Worm (Caenorhabditis elegans) whole organism, young adult: ENCODE data around the gene F49E12.8.

Source experiments
- B0336.3 ChIP-seq: fragments of 200-800 bp; sonication (Bioruptor generic); IDR thresholded peaks from 2 replicates; pipeline ENCODE4 v1.3.6; 2022; ENCODE audit warnings: missing genetic modification characterization, missing compliant biosample characterization
- C06A6.2 ChIP-seq: fragments of 200-800 bp; sonication (Bioruptor generic); conservative IDR thresholded peaks from 2 replicates; pipeline ENCODE4 v1.3.6; 2022; ENCODE audit warnings: missing genetic modification characterization, missing compliant biosample characterization
- F22D6.2 ChIP-seq: sonication (generic microtip); optimal IDR thresholded peaks from 2 replicates; lab custom pipeline; 2016; ENCODE audit warnings: mild to moderate bottlenecking, missing genetic modification characterization, missing compliant biosample characterization
- F23B12.7 ChIP-seq: sonication (generic microtip); optimal IDR thresholded peaks from 2 replicates; lab custom pipeline; 2017; ENCODE audit warnings: missing genetic modification characterization, mild to moderate bottlenecking, missing compliant biosample characterization, antibody characterized with exemption, moderate library complexity; ENCODE audit not compliant: insufficient read depth
- K12H6.12 ChIP-seq: fragments of 200-800 bp; sonication (Bioruptor generic); optimal IDR thresholded peaks from 2 replicates; lab custom pipeline; 2018; ENCODE audit warnings: mild to moderate bottlenecking, missing genetic modification characterization, missing compliant biosample characterization
- T07F8.4 ChIP-seq: sonication (generic microtip); optimal IDR thresholded peaks from 2 replicates; lab custom pipeline; 2016; ENCODE audit warnings: mild to moderate bottlenecking, missing genetic modification characterization, moderate library complexity, missing compliant biosample characterization
- ama-1 ChIP-seq, 3 experiments: fragments of 150-350 bp in 1 of 3; sonication (generic microtip) in 2 of 3; optimal IDR thresholded peaks; 2 replicates each; lab custom pipeline; 2014 to 2018; ENCODE audit warnings: missing biosample characterization in 2 of 3, missing genetic modification characterization in 2 of 3, missing genetic modification reagents in 2 of 3
- atf-7 ChIP-seq: sonication (generic microtip); optimal IDR thresholded peaks from 2 replicates; lab custom pipeline; 2017; ENCODE audit warnings: mild to moderate bottlenecking, missing genetic modification characterization, missing compliant biosample characterization
- athp-1 ChIP-seq: sonication (generic microtip); optimal IDR thresholded peaks from 2 replicates; lab custom pipeline; 2017; ENCODE audit warnings: mild to moderate bottlenecking, missing genetic modification characterization, missing compliant biosample characterization
- attf-3 ChIP-seq: fragments of 200-800 bp; sonication (Bioruptor generic); conservative IDR thresholded peaks from 2 replicates; pipeline ENCODE4 v1.3.6; 2022; ENCODE audit warnings: missing genetic modification reagents, missing genetic modification characterization, missing compliant biosample characterization
- ccch-3 ChIP-seq: fragments of 200-800 bp; sonication (Bioruptor generic); optimal IDR thresholded peaks from 2 replicates; lab custom pipeline; 2018; ENCODE audit warnings: mild to moderate bottlenecking, missing genetic modification characterization, missing compliant biosample characterization
- cebp-2 ChIP-seq: fragments of 200-800 bp; sonication (Bioruptor generic); IDR thresholded peaks from 2 replicates; pipeline ENCODE4 v1.3.6; 2022; ENCODE audit warnings: missing genetic modification characterization, missing compliant biosample characterization
- ceh-100 ChIP-seq: fragments of 200-800 bp; sonication (Bioruptor generic); IDR thresholded peaks from 2 replicates; pipeline ENCODE4 v1.3.6; 2022; ENCODE audit warnings: missing genetic modification reagents, missing genetic modification characterization, missing compliant biosample characterization
- ceh-27 ChIP-seq: fragments of 200-800 bp; sonication (Bioruptor generic); optimal IDR thresholded peaks from 2 replicates; lab custom pipeline; 2018; ENCODE audit warnings: mild to moderate bottlenecking, missing genetic modification characterization, moderate library complexity, missing compliant biosample characterization
- ceh-79 ChIP-seq: sonication (generic microtip); optimal IDR thresholded peaks from 2 replicates; lab custom pipeline; 2017; ENCODE audit warnings: mild to moderate bottlenecking, missing genetic modification characterization, missing compliant biosample characterization
- ceh-91 ChIP-seq: fragments of 200-800 bp; sonication (Bioruptor generic); IDR thresholded peaks from 2 replicates; pipeline ENCODE4 v1.3.6; 2022; ENCODE audit warnings: missing genetic modification reagents, missing genetic modification characterization, missing compliant biosample characterization
- egrh-3 ChIP-seq: fragments of 200-800 bp; sonication (Bioruptor generic); IDR thresholded peaks from 2 replicates; pipeline ENCODE4 v1.3.6; 2022; ENCODE audit warnings: missing genetic modification reagents, missing genetic modification characterization, missing compliant biosample characterization
- ekl-4 ChIP-seq: fragments of 200-800 bp; sonication (Bioruptor generic); IDR thresholded peaks from 2 replicates; pipeline ENCODE4 v1.3.6; 2022; ENCODE audit warnings: missing genetic modification reagents, missing genetic modification characterization, missing compliant biosample characterization
- ets-4 ChIP-seq: fragments of 200-800 bp; sonication (Bioruptor generic); optimal IDR thresholded peaks from 2 replicates; lab custom pipeline; 2018; ENCODE audit warnings: mild to moderate bottlenecking, missing genetic modification characterization, missing compliant biosample characterization
- let-526 ChIP-seq: fragments of 200-800 bp; sonication (Bioruptor generic); IDR thresholded peaks from 2 replicates; pipeline ENCODE4 v1.3.6; 2022; ENCODE audit warnings: missing genetic modification reagents, missing genetic modification characterization, missing compliant biosample characterization
- let-607 ChIP-seq, 2 experiments: fragments of 200-800 bp in 1 of 2; sonication (Bioruptor generic) in 1 of 2; sonication (generic microtip) in 1 of 2; optimal IDR thresholded peaks; 2 replicates each; lab custom pipeline; 2016 to 2018; ENCODE audit warnings: mild to moderate bottlenecking in 2 of 2, missing compliant biosample characterization in 2 of 2, missing genetic modification characterization in 2 of 2, moderate library complexity in 2 of 2, missing genotype in 1 of 2
- lin-40 ChIP-seq: sonication (generic microtip); optimal IDR thresholded peaks from 2 replicates; lab custom pipeline; 2016; ENCODE audit warnings: missing genetic modification characterization, mild to moderate bottlenecking, missing compliant biosample characterization, missing genotype, missing genetic modification reagents
- mcd-1 ChIP-seq: fragments of 200-800 bp; sonication (Bioruptor generic); IDR thresholded peaks from 2 replicates; pipeline ENCODE4 v1.3.6; 2022; ENCODE audit warnings: missing genetic modification reagents, missing genetic modification characterization, missing compliant biosample characterization
- nfya-2 ChIP-seq: fragments of 200-800 bp; sonication (Bioruptor generic); IDR thresholded peaks from 2 replicates; pipeline ENCODE4 v1.3.6; 2022; ENCODE audit warnings: missing genetic modification reagents, missing genetic modification characterization, missing compliant biosample characterization
- nfyb-1 ChIP-seq: fragments of 200-800 bp; sonication (Bioruptor generic); IDR thresholded peaks from 2 replicates; pipeline ENCODE4 v1.3.6; 2022; ENCODE audit warnings: missing genetic modification reagents, missing genetic modification characterization, missing compliant biosample characterization
- nhr-80 ChIP-seq: sonication (generic microtip); optimal IDR thresholded peaks from 2 replicates; lab custom pipeline; 2016; ENCODE audit warnings: missing genetic modification characterization, missing compliant biosample characterization
- nhr-90 ChIP-seq: sonication (generic microtip); optimal IDR thresholded peaks from 2 replicates; lab custom pipeline; 2016; ENCODE audit warnings: missing genotype, mild to moderate bottlenecking, missing genetic modification characterization, missing compliant biosample characterization
- rcor-1 ChIP-seq: fragments of 200-800 bp; sonication (Bioruptor generic); IDR thresholded peaks from 2 replicates; pipeline ENCODE4 v1.3.6; 2022; ENCODE audit warnings: missing genetic modification reagents, missing genetic modification characterization, missing compliant biosample characterization
- rec-8 ChIP-seq, 2 experiments: sonication (generic microtip); optimal IDR thresholded peaks; 2 replicates each; lab custom pipeline; 2016; ENCODE audit warnings: mild to moderate bottlenecking in 2 of 2, missing genetic modification characterization in 2 of 2, missing genetic modification reagents in 2 of 2, missing genotype in 2 of 2, missing biosample characterization in 1 of 2, missing compliant biosample characterization in 1 of 2, moderate library complexity in 1 of 2
- repo-1 ChIP-seq: sonication (generic microtip); optimal IDR thresholded peaks from 2 replicates; lab custom pipeline; 2017; ENCODE audit warnings: mild to moderate bottlenecking, missing genetic modification characterization, missing compliant biosample characterization
- sdz-38 ChIP-seq: sonication (generic microtip); optimal IDR thresholded peaks from 2 replicates; lab custom pipeline; 2016; ENCODE audit warnings: missing genotype, missing genetic modification characterization, missing compliant biosample characterization
- snpc-1.3 ChIP-seq: sonication (generic microtip); optimal IDR thresholded peaks from 2 replicates; lab custom pipeline; 2017; ENCODE audit warnings: missing genetic modification characterization, mild to moderate bottlenecking, missing compliant biosample characterization, antibody characterized with exemption, moderate library complexity, missing genotype, missing genetic modification reagents; ENCODE audit not compliant: insufficient read depth
- snpc-3.4 ChIP-seq: sonication (generic microtip); optimal IDR thresholded peaks from 2 replicates; lab custom pipeline; 2017; ENCODE audit warnings: missing genetic modification characterization, mild to moderate bottlenecking, missing compliant biosample characterization, antibody characterized with exemption, moderate library complexity, missing genotype, missing genetic modification reagents
- sptf-2 ChIP-seq: fragments of 200-800 bp; sonication (Bioruptor generic); optimal IDR thresholded peaks from 2 replicates; lab custom pipeline; 2018; ENCODE audit warnings: mild to moderate bottlenecking, missing genetic modification characterization, missing compliant biosample characterization
- ztf-22 ChIP-seq: fragments of 200-800 bp; sonication (Bioruptor generic); optimal IDR thresholded peaks from 2 replicates; lab custom pipeline; 2018; ENCODE audit warnings: mild to moderate bottlenecking, missing genetic modification characterization, moderate library complexity, missing compliant biosample characterization
- ztf-25 ChIP-seq: fragments of 200-800 bp; sonication (Bioruptor generic); IDR thresholded peaks from 2 replicates; pipeline ENCODE4 v1.3.6; 2022; ENCODE audit warnings: missing genetic modification reagents, missing genetic modification characterization, missing compliant biosample characterization

Gene F49E12.8

ce11 chrII:8399064-8399463 is 5.0 kb upstream of the F49E12.8 start, which contains the start of gene dod-23:
TSS of gene dod-23 (minus strand) at chrII:8399164.
- no peak for TF ChIP-seq nhr-90 (tag; lab: Kevin White, UChicago)

DNA sequence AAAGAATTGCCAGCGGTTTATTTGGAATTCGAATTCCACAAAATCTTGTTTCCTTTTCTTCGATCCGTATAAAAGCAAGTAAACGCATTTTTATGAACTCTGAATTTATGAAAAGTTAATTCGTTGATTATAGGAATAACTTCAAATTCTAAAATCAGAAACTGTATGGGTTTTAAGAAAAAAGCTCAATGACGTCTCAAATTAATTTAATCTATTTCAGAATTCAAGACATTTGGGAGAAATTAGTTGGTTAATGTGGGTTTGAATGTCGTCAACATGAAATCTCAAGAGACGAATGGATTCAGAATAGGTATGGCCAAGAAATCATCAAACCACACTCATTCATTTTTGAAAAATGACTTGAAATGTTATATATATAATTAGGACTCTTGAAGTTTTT is 1.9 kb upstream of the F49E12.8 start, which contains the start of gene F49E12.7:
TSS of gene F49E12.7 (minus strand) at position 101 of the 400 bp plus-strand sequence.
- TF ChIP-seq ceh-79 (tag; lab: Kevin White, UChicago), result no peak

ce11 chrII:8392215-8392614 is 1.9 kb downstream of the F49E12.8 start:
- TF ChIP-seq rec-8 (tag; optimal IDR thresholded peaks at IDR 0.05; lab: Kevin White, UChicago) (no peak), T07F8.4 (tag; lab: Kevin White, UChicago) (no peak), ztf-25 (GFP tag; lab: Robert Waterston, UW) (no peak), ceh-100 (GFP tag; lab: Robert Waterston, UW) (no peak), let-526 (GFP tag; lab: Robert Waterston, UW) (no peak), F23B12.7 (tag; lab: Kevin White, UChicago) (no peak), repo-1 (tag; lab: Kevin White, UChicago) (no peak), athp-1 (tag; lab: Kevin White, UChicago) (no peak), ztf-22 (GFP tag; lab: Kevin White, UChicago) (no peak), ceh-27 (no peak), snpc-1.3 (tag; lab: Kevin White, UChicago) (no peak), sptf-2 (GFP tag; lab: Kevin White, UChicago) (no peak), ekl-4 (GFP tag; lab: Robert Waterston, UW) (no peak), ama-1 (optimal IDR thresholded peaks at IDR 0.05; lab: Kevin White, UChicago) (no peak), ama-1 (GFP tag; optimal IDR thresholded peaks at IDR 0.05; lab: Kevin White, UChicago) (no peak), attf-3 (GFP tag; lab: Robert Waterston, UW) (no peak)

- TF ChIP-seq egrh-3 (GFP tag; lab: Robert Waterston, UW), result no peak
- TF ChIP-seq nhr-80 (tag; lab: Kevin White, UChicago), result peak; percentile 27
- no peak for TF ChIP-seq sdz-38 (tag; lab: Kevin White, UChicago)
- TF ChIP-seq let-526 (GFP tag; lab: Robert Waterston, UW), result no peak
Observed at ce11 chrII:8390751-8391150, 3.4 kb downstream of the F49E12.8 start, which contains the start of gene F49E12.10. TSS of gene F49E12.10 (plus strand) at chrII:8391051.

DNA sequence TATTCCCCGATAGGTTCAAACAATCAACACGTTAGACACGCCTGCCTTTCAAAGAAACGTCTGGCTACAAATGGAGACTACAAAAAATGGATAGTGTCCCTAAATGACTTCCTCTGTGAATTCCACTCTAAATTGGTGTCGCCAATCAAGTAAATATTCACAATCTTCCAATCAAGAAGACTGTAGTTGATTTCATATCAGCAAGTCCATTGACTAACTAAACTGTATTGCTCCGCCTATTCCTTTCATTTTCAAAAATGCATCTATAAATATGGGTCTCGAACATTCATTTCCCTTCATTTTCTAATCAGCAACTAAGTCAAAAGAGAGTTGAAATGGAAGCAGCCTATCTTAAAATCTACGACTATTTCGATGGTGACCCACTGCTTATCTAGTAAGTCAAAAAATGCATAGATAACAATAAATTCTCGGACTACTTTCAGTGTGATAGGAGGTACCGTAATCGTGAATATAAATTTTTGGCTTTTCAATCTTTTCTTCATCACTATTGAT is 6.0 kb downstream of the F49E12.8 start, which contains the start of gene drd-1:
TSS of gene drd-1 (plus strand) at position 51 of the 513 bp plus-strand sequence.
- TF ChIP-seq ets-4, result peak; percentile 73
- peak in 1 of 2 experiments; percentile 40 for TF ChIP-seq let-607 (tag; optimal IDR thresholded peaks at IDR 0.05; lab: Kevin White, UChicago)
- TF ChIP-seq K12H6.12, result no peak
- peak; percentile 24 for TF ChIP-seq F22D6.2
- TF ChIP-seq T07F8.4 (tag; lab: Kevin White, UChicago), result no peak
- 0 out of 2 replicates have a peak, but pooled peaks have one; percentile 25 for TF ChIP-seq B0336.3 (GFP tag; lab: Robert Waterston, UW)
- TF ChIP-seq nfyb-1 (GFP tag; lab: Robert Waterston, UW), result 0 out of 2 replicates have a peak, but pooled peaks have one; percentile 27
- TF ChIP-seq mcd-1 (GFP tag; lab: Robert Waterston, UW), result no peak
- TF ChIP-seq ceh-91 (GFP tag; lab: Robert Waterston, UW), result no peak
- peak; percentile 57 for TF ChIP-seq atf-7 (tag; lab: Kevin White, UChicago)
- TF ChIP-seq C06A6.2 (GFP tag; lab: Robert Waterston, UW), result no peak
- TF ChIP-seq cebp-2 (GFP tag; lab: Robert Waterston, UW), result no peak
- no peak for TF ChIP-seq ccch-3 (GFP tag; lab: Kevin White, UChicago)
- TF ChIP-seq rcor-1 (GFP tag; lab: Robert Waterston, UW), result no peak
- TF ChIP-seq nhr-80 (tag; lab: Kevin White, UChicago), result peak; percentile 96
- TF ChIP-seq nhr-90 (tag; lab: Kevin White, UChicago), result peak; percentile 27
- peak; percentile 69 for TF ChIP-seq ztf-22 (GFP tag; lab: Kevin White, UChicago)
- no peak for TF ChIP-seq snpc-3.4 (tag; lab: Kevin White, UChicago)
- no peak for TF ChIP-seq nfya-2 (GFP tag; lab: Robert Waterston, UW)
- TF ChIP-seq lin-40 (tag; lab: Kevin White, UChicago), result peak; percentile 2
